Fruit fly (Drosophila melanogaster) whole organism, pupa: ENCODE measurements around the gene Eip75B.

Source experiments
- CG12605 ChIP-seq: fragments of 200-800 bp; sonication (Bioruptor generic); IDR thresholded peaks from 2 replicates; pipeline ENCODE4 v1.3.6; 2022; ENCODE audit warnings: missing biosample characterization, missing genetic modification characterization
- CG13204 ChIP-seq: fragments of 200-800 bp; sonication (Bioruptor generic); optimal IDR thresholded peaks from 2 replicates; lab custom pipeline; 2018; ENCODE audit warnings: missing biosample characterization, mild to moderate bottlenecking, missing genetic modification characterization, moderate library complexity
- CG15710 ChIP-seq: fragments of 200-800 bp; sonication (Bioruptor generic); optimal IDR thresholded peaks from 2 replicates; lab custom pipeline; 2018; ENCODE audit warnings: missing biosample characterization, mild to moderate bottlenecking, missing genetic modification characterization, moderate library complexity
- CG17806 ChIP-seq: fragments of 200-800 bp; sonication (Bioruptor generic); optimal IDR thresholded peaks from 2 replicates; lab custom pipeline; 2018; ENCODE audit warnings: missing biosample characterization, mild to moderate bottlenecking, missing genetic modification characterization, moderate library complexity
- CG32121 ChIP-seq: fragments of 200-800 bp; sonication (Bioruptor generic); IDR thresholded peaks from 2 replicates; pipeline ENCODE4 v1.3.6; 2022; ENCODE audit warnings: missing biosample characterization, missing genetic modification characterization
- CG34367 ChIP-seq: fragments of 200-800 bp; sonication (Bioruptor generic); optimal IDR thresholded peaks from 2 replicates; lab custom pipeline; 2018; ENCODE audit warnings: missing biosample characterization, mild to moderate bottlenecking, missing genetic modification characterization
- D1 ChIP-seq: fragments of 200-800 bp; sonication (Bioruptor generic); optimal IDR thresholded peaks from 2 replicates; lab custom pipeline; 2018; ENCODE audit warnings: missing biosample characterization, mild to moderate bottlenecking, missing genetic modification characterization, moderate library complexity
- Pif1A ChIP-seq: fragments of 200-800 bp; sonication (Bioruptor generic); optimal IDR thresholded peaks from 3 replicates; lab custom pipeline; 2016; ENCODE audit warnings: missing biosample characterization, missing genetic modification characterization
- Pif1B ChIP-seq: fragments of 200-800 bp; sonication (Bioruptor generic); optimal IDR thresholded peaks from 3 replicates; lab custom pipeline; 2016; ENCODE audit warnings: missing biosample characterization, missing genetic modification characterization
- Snoo ChIP-seq: fragments of 200-800 bp; sonication (Bioruptor generic); optimal IDR thresholded peaks from 3 replicates; lab custom pipeline; 2017; ENCODE audit warnings: missing biosample characterization, mild to moderate bottlenecking, missing genetic modification characterization, inconsistent platforms
- gl ChIP-seq: fragments of 200-800 bp; sonication (Bioruptor generic); optimal IDR thresholded peaks from 2 replicates; lab custom pipeline; 2018; ENCODE audit warnings: missing biosample characterization, mild to moderate bottlenecking, missing genetic modification characterization

DNA sequence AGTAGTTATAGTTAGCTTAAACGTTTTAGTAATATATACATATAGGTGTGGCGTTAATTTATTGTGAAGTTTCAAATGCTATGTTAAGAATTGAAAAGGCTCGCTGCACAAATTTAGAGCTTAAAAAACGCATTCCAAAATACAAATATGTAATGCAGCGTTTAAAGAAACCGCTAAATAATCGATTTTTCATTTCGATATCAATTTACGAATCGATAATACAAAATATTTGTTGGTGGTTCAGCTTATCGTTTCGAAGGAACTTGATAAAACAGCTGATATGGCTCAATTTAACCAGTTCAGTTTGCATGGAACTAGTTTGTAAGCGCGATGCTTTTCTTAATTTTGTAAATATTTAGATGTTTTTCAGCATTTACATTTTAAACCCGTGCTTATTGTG is 48.2 kb upstream of the Eip75B start, which contains the start of the genes CG32195 and CG7341:
- TF ChIP-seq CG34367 (no peak), Pif1A (GFP tag; lab: Kevin White, UChicago) (no peak), CG13204 (GFP tag; lab: Kevin White, UChicago) (no peak), gl (tag; lab: Kevin White, UChicago) (no peak), Snoo (tag; lab: Kevin White, UChicago) (no peak), CG15710 (tag; lab: Kevin White, UChicago) (no peak), D1 (no peak), CG32121 (GFP tag; lab: Robert Waterston, UW) (no peak), CG12605 (GFP tag; lab: Robert Waterston, UW) (no peak), Pif1B (GFP tag; lab: Kevin White, UChicago) (no peak), CG17806 (tag; lab: Kevin White, UChicago) (no peak)
